Worm (Caenorhabditis elegans) whole organism, young adult: ENCODE results near the gene Y39F10A.1.

Experiments used
- B0035.1 ChIP-seq: sonication (generic microtip); optimal IDR thresholded peaks from 2 replicates; lab custom pipeline; 2016; ENCODE audit warnings: missing genetic modification characterization, mild to moderate bottlenecking, missing compliant biosample characterization, missing genotype, missing genetic modification reagents
- B0261.1 ChIP-seq: sonication (generic microtip); optimal IDR thresholded peaks from 2 replicates; lab custom pipeline; 2016; ENCODE audit warnings: mild to moderate bottlenecking, missing genetic modification characterization, moderate library complexity, missing compliant biosample characterization
- C06A6.2 ChIP-seq: fragments of 200-800 bp; sonication (Bioruptor generic); conservative IDR thresholded peaks from 2 replicates; pipeline ENCODE4 v1.3.6; 2022; ENCODE audit warnings: missing genetic modification characterization, missing compliant biosample characterization
- C17E4.6 ChIP-seq: fragments of 200-800 bp; sonication (Bioruptor generic); IDR thresholded peaks from 2 replicates; pipeline ENCODE4 v1.3.6; 2022; ENCODE audit warnings: missing genetic modification reagents, missing genetic modification characterization, missing compliant biosample characterization
- F10E7.11 ChIP-seq: sonication (generic microtip); optimal IDR thresholded peaks from 2 replicates; lab custom pipeline; 2017; ENCODE audit warnings: mild to moderate bottlenecking, missing genetic modification characterization, moderate library complexity, missing compliant biosample characterization
- K11D2.4 ChIP-seq: fragments of 200-800 bp; sonication (Bioruptor generic); IDR thresholded peaks from 2 replicates; pipeline ENCODE4 v1.3.6; 2022; ENCODE audit warnings: missing genetic modification reagents, missing genetic modification characterization, missing compliant biosample characterization
- Y56A3A.18 ChIP-seq: fragments of 200-800 bp; sonication (Bioruptor generic); IDR thresholded peaks from 2 replicates; pipeline ENCODE4 v1.3.6; 2022; ENCODE audit warnings: missing genetic modification reagents, missing genetic modification characterization, missing compliant biosample characterization
- Y67H2A.10 ChIP-seq: fragments of 200-800 bp; sonication (Bioruptor generic); conservative IDR thresholded peaks from 2 replicates; pipeline ENCODE4 v1.3.6; 2022; ENCODE audit warnings: missing genetic modification reagents, missing genetic modification characterization, missing compliant biosample characterization
- Y79H2A.3 ChIP-seq: fragments of 200-800 bp; sonication (Bioruptor generic); conservative IDR thresholded peaks from 2 replicates; pipeline ENCODE4 v1.3.6; 2022; ENCODE audit warnings: missing genetic modification reagents, missing genetic modification characterization, missing compliant biosample characterization
- aptf-2 ChIP-seq: fragments of 200-800 bp; sonication (Bioruptor generic); conservative IDR thresholded peaks from 2 replicates; pipeline ENCODE4 v1.3.6; 2022; ENCODE audit warnings: missing genetic modification reagents, missing genetic modification characterization, missing compliant biosample characterization
- attf-5 ChIP-seq: fragments of 200-800 bp; sonication (Bioruptor generic); optimal IDR thresholded peaks from 2 replicates; lab custom pipeline; 2018; ENCODE audit warnings: mild to moderate bottlenecking, missing genetic modification characterization, missing compliant biosample characterization
- bed-1 ChIP-seq: fragments of 200-800 bp; sonication (Bioruptor generic); IDR thresholded peaks from 2 replicates; pipeline ENCODE4 v1.3.6; 2022; ENCODE audit warnings: missing genetic modification reagents, missing genetic modification characterization, missing compliant biosample characterization
- cebp-1 ChIP-seq, 2 experiments: fragments of 200-800 bp in 1 of 2; sonication (Bioruptor generic) in 1 of 2; sonication (generic microtip) in 1 of 2; IDR thresholded peaks in 1 of 2; optimal IDR thresholded peaks in 1 of 2; 2 replicates each; pipeline versions ENCODE4 v1.3.6 to Lab custom; 2017 to 2022; ENCODE audit warnings: missing compliant biosample characterization in 2 of 2, missing genetic modification characterization in 2 of 2, mild to moderate bottlenecking in 1 of 2, missing genetic modification reagents in 1 of 2, moderate library complexity in 1 of 2
- die-1 ChIP-seq: sonication (generic microtip); optimal IDR thresholded peaks from 2 replicates; lab custom pipeline; 2016; ENCODE audit warnings: missing genotype, mild to moderate bottlenecking, missing genetic modification characterization, missing compliant biosample characterization
- efl-1 ChIP-seq: fragments of 150-350 bp; optimal IDR thresholded peaks from 2 replicates; lab custom pipeline; 2014; ENCODE audit warnings: missing biosample characterization, missing genetic modification reagents, missing genetic modification characterization
- egl-18 ChIP-seq: fragments of 200-800 bp; sonication (Bioruptor generic); IDR thresholded peaks from 2 replicates; pipeline ENCODE4 v1.3.6; 2022; ENCODE audit warnings: missing genetic modification reagents, missing genetic modification characterization, missing compliant biosample characterization
- egrh-3 ChIP-seq: fragments of 200-800 bp; sonication (Bioruptor generic); IDR thresholded peaks from 2 replicates; pipeline ENCODE4 v1.3.6; 2022; ENCODE audit warnings: missing genetic modification reagents, missing genetic modification characterization, missing compliant biosample characterization
- ekl-4 ChIP-seq: fragments of 200-800 bp; sonication (Bioruptor generic); IDR thresholded peaks from 2 replicates; pipeline ENCODE4 v1.3.6; 2022; ENCODE audit warnings: missing genetic modification reagents, missing genetic modification characterization, missing compliant biosample characterization
- gei-17 ChIP-seq: fragments of 200-800 bp; sonication (Bioruptor generic); optimal IDR thresholded peaks from 2 replicates; lab custom pipeline; 2018; ENCODE audit warnings: mild to moderate bottlenecking, missing genetic modification characterization, missing compliant biosample characterization
- hlh-26 ChIP-seq: fragments of 200-800 bp; sonication (Bioruptor generic); conservative IDR thresholded peaks from 2 replicates; pipeline ENCODE4 v1.3.6; 2022; ENCODE audit warnings: missing genetic modification reagents, missing genetic modification characterization, missing compliant biosample characterization
- hmg-20 ChIP-seq: fragments of 200-800 bp; sonication (Bioruptor generic); IDR thresholded peaks from 2 replicates; pipeline ENCODE4 v1.3.6; 2022; ENCODE audit warnings: missing genetic modification reagents, missing genetic modification characterization, missing compliant biosample characterization
- hrde-1 ChIP-seq: sonication (generic microtip); optimal IDR thresholded peaks from 2 replicates; lab custom pipeline; 2016; ENCODE audit warnings: missing genetic modification characterization, mild to moderate bottlenecking, missing compliant biosample characterization, moderate library complexity, missing genotype, missing genetic modification reagents, borderline replicate concordance
- let-607 ChIP-seq, 2 experiments: fragments of 200-800 bp in 1 of 2; sonication (Bioruptor generic) in 1 of 2; sonication (generic microtip) in 1 of 2; optimal IDR thresholded peaks; 2 replicates each; lab custom pipeline; 2016 to 2018; ENCODE audit warnings: mild to moderate bottlenecking in 2 of 2, missing compliant biosample characterization in 2 of 2, missing genetic modification characterization in 2 of 2, moderate library complexity in 2 of 2, missing genotype in 1 of 2
- lin-26 ChIP-seq: fragments of 200-800 bp; sonication (Bioruptor generic); IDR thresholded peaks from 2 replicates; pipeline ENCODE4 v1.3.6; 2022; ENCODE audit warnings: missing genetic modification reagents, missing genetic modification characterization, missing compliant biosample characterization
- lin-40 ChIP-seq: sonication (generic microtip); optimal IDR thresholded peaks from 2 replicates; lab custom pipeline; 2016; ENCODE audit warnings: missing genetic modification characterization, mild to moderate bottlenecking, missing compliant biosample characterization, missing genotype, missing genetic modification reagents
- lir-1 ChIP-seq: fragments of 200-800 bp; sonication (Bioruptor generic); conservative IDR thresholded peaks from 2 replicates; pipeline ENCODE4 v1.3.6; 2022; ENCODE audit warnings: missing genetic modification reagents, missing genetic modification characterization, missing compliant biosample characterization
- lsy-27 ChIP-seq: sonication (generic microtip); optimal IDR thresholded peaks from 2 replicates; lab custom pipeline; 2017; ENCODE audit warnings: missing genetic modification characterization, mild to moderate bottlenecking, missing compliant biosample characterization, antibody characterized with exemption, missing genotype, borderline replicate concordance; ENCODE audit not compliant: insufficient read depth
- madf-6 ChIP-seq: fragments of 200-800 bp; sonication (Bioruptor generic); IDR thresholded peaks from 2 replicates; pipeline ENCODE4 v1.3.6; 2022; ENCODE audit warnings: missing genetic modification reagents, missing genetic modification characterization, missing compliant biosample characterization
- nfya-2 ChIP-seq: fragments of 200-800 bp; sonication (Bioruptor generic); IDR thresholded peaks from 2 replicates; pipeline ENCODE4 v1.3.6; 2022; ENCODE audit warnings: missing genetic modification reagents, missing genetic modification characterization, missing compliant biosample characterization
- nhr-80 ChIP-seq: sonication (generic microtip); optimal IDR thresholded peaks from 2 replicates; lab custom pipeline; 2016; ENCODE audit warnings: missing genetic modification characterization, missing compliant biosample characterization
- rec-8 ChIP-seq, 2 experiments: sonication (generic microtip); optimal IDR thresholded peaks; 2 replicates each; lab custom pipeline; 2016; ENCODE audit warnings: mild to moderate bottlenecking in 2 of 2, missing genetic modification characterization in 2 of 2, missing genetic modification reagents in 2 of 2, missing genotype in 2 of 2, missing biosample characterization in 1 of 2, missing compliant biosample characterization in 1 of 2, moderate library complexity in 1 of 2
- repo-1 ChIP-seq: sonication (generic microtip); optimal IDR thresholded peaks from 2 replicates; lab custom pipeline; 2017; ENCODE audit warnings: mild to moderate bottlenecking, missing genetic modification characterization, missing compliant biosample characterization
- rpc-1 ChIP-seq, 2 experiments: fragments of 150-350 bp in 1 of 2; sonication (generic microtip) in 1 of 2; optimal IDR thresholded peaks; 2 replicates each; lab custom pipeline; 2014 to 2018; ENCODE audit warnings: missing biosample characterization in 1 of 2, missing genetic modification characterization in 1 of 2, missing genetic modification reagents in 1 of 2, missing genotype in 1 of 2
- sdz-38 ChIP-seq: sonication (generic microtip); optimal IDR thresholded peaks from 2 replicates; lab custom pipeline; 2016; ENCODE audit warnings: missing genotype, missing genetic modification characterization, missing compliant biosample characterization
- sea-2 ChIP-seq: fragments of 200-800 bp; sonication (Bioruptor generic); IDR thresholded peaks from 2 replicates; pipeline ENCODE4 v1.3.6; 2022; ENCODE audit warnings: missing genetic modification characterization, missing compliant biosample characterization
- somi-1 ChIP-seq: fragments of 200-800 bp; sonication (Bioruptor generic); optimal IDR thresholded peaks from 2 replicates; lab custom pipeline; 2018; ENCODE audit warnings: mild to moderate bottlenecking, missing genetic modification characterization, missing compliant biosample characterization
- sptf-2 ChIP-seq: fragments of 200-800 bp; sonication (Bioruptor generic); optimal IDR thresholded peaks from 2 replicates; lab custom pipeline; 2018; ENCODE audit warnings: mild to moderate bottlenecking, missing genetic modification characterization, missing compliant biosample characterization
- tbx-9 ChIP-seq: sonication (generic microtip); optimal IDR thresholded peaks from 2 replicates; lab custom pipeline; 2016; ENCODE audit warnings: borderline replicate concordance, missing genetic modification characterization, inconsistent platforms, missing compliant biosample characterization
- xnd-1 ChIP-seq: sonication (generic microtip); optimal IDR thresholded peaks from 2 replicates; lab custom pipeline; 2016; ENCODE audit warnings: missing genotype, missing genetic modification reagents, missing genetic modification characterization, missing compliant biosample characterization
- ztf-18 ChIP-seq: sonication (generic microtip); optimal IDR thresholded peaks from 2 replicates; lab custom pipeline; 2016; ENCODE audit warnings: missing genotype, mild to moderate bottlenecking, missing genetic modification characterization, missing compliant biosample characterization

Y39F10A.1 gene

DNA sequence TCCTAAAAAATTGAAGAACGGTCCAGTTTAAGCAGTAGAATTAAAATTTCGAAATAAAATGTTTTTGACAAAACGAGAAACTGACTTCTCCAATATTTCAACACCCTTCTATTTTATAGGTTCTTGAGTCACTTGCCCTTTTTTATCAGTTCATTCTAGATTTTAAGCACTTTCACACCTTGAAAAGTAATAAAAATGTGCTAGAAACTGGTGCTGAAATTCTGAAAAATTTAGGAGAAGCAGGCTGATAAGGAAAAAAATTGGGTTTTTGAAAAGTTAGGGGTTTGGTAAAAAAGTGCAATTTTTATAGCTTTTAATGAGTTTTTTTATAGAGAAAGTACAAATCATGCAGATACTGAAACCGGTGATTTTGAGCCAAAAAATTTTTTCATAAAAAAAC is 14.9 kb upstream of the Y39F10A.1 start:
- TF ChIP-seq cebp-1 (GFP tag; IDR thresholded peaks at IDR 0.05; lab: Robert Waterston, UW) (no peak), cebp-1 (tag; optimal IDR thresholded peaks at IDR 0.05; lab: Kevin White, UChicago) (peak; percentile 30), sea-2 (GFP tag; lab: Robert Waterston, UW) (no peak), aptf-2 (GFP tag; lab: Robert Waterston, UW) (no peak), nhr-80 (peak; percentile 10), attf-5 (GFP tag; lab: Kevin White, UChicago) (no peak)
- TF ChIP-seq, all 124 proteins: peak for 2

DNA sequence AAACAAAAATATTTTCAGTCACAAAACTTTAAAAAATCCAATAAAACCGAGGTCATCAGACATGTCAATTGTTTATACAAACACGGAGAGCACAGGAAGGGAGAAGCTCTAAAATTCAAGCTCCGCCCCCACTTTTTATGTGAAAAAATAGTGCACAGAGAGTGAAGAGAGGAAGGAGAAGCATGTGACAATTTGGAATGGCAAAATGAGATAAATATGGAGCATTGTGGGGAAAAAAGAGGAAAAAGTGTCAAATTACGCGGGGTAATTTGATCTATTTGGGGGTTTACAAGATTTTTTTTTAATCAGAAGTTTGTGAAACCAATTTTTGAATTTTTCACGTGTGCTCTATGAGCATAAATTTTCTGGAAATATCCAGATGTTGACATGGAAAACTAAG is 12.2 kb upstream of the Y39F10A.1 start:
- no peak for TF ChIP-seq Y79H2A.3 (GFP tag; lab: Robert Waterston, UW)
- no peak for TF ChIP-seq efl-1 (GFP tag; lab: Kevin White, UChicago)
- no peak for TF ChIP-seq egrh-3 (GFP tag; lab: Robert Waterston, UW)
- TF ChIP-seq lin-40 = no peak
- TF ChIP-seq C06A6.2 (GFP tag; lab: Robert Waterston, UW) = no peak
- TF ChIP-seq ekl-4 = no peak
- TF ChIP-seq lsy-27 (tag; lab: Kevin White, UChicago) = no peak
- TF ChIP-seq nfya-2 (GFP tag; lab: Robert Waterston, UW) = no peak
- no peak for TF ChIP-seq ztf-18 (tag; lab: Kevin White, UChicago)
- TF ChIP-seq somi-1 = no peak
- TF ChIP-seq C17E4.6 (GFP tag; lab: Robert Waterston, UW) = no peak
- TF ChIP-seq egl-18 (GFP tag; lab: Robert Waterston, UW) = no peak
- TF ChIP-seq sptf-2 (GFP tag; lab: Kevin White, UChicago) = no peak
- TF ChIP-seq let-607 (tag; optimal IDR thresholded peaks at IDR 0.05; lab: Kevin White, UChicago) = no peak
- TF ChIP-seq gei-17 = no peak
- no peak for TF ChIP-seq cebp-1 (GFP tag; IDR thresholded peaks at IDR 0.05; lab: Robert Waterston, UW)
- TF ChIP-seq cebp-1 (tag; optimal IDR thresholded peaks at IDR 0.05; lab: Kevin White, UChicago) = no peak

DNA sequence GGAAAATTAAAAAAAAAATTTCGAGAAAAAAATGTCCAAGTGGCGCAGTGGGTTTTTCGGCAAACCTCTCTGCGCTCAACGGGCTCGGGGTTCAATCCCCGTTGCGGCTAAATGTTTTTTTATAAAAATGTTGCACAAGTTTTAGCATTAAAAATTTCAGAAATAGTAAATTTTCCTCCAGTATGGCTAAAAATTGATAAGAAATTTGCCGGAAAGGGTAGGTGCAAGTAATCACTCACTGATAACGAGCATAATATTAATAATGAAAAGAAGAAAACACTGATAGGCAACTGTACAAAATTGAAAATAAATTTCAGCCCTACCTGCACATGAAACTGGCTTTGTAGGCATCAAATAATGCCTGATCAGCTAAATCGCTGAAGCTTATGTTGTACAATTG is 10.7 kb upstream of the Y39F10A.1 start:
- TF ChIP-seq tbx-9 (tag; lab: Kevin White, UChicago) (no peak), repo-1 (tag; lab: Kevin White, UChicago) (no peak), hmg-20 (GFP tag; lab: Robert Waterston, UW) (no peak), hrde-1 (tag; lab: Kevin White, UChicago) (no peak), nhr-80 (no peak), B0035.1 (tag; lab: Kevin White, UChicago) (no peak), Y56A3A.18 (GFP tag; lab: Robert Waterston, UW) (no peak), sdz-38 (tag; lab: Kevin White, UChicago) (no peak), K11D2.4 (GFP tag; lab: Robert Waterston, UW) (no peak), Y67H2A.10 (GFP tag; lab: Robert Waterston, UW) (no peak), lir-1 (GFP tag; lab: Robert Waterston, UW) (no peak)
- TF ChIP-seq, all 124 proteins: peak for 0

DNA sequence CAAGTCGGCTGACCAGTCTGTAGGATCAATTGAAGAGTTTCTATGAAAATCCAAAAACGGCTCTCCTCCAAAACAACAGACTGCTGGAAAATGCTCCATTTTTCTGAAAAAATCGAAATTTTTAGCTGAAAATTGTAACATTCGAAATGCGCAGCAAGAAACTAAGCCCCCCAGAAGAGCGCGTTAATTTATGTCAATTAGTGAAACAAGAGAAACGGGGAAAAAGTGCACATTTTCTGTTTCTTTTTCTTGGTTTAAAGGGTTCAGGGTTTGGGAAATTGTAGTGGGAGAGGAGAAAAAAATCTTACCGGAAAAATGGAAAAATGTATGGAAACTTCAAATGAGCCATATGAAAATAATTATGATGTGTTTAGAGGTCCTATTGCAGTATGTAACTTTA is 9.9 kb upstream of the Y39F10A.1 start, which contains the start of gene C08G5.7:
C08G5.7 (minus strand) TSS at position 101 of the 400 bp plus-strand sequence.
- no peak for TF ChIP-seq madf-6 (GFP tag; lab: Robert Waterston, UW)

DNA sequence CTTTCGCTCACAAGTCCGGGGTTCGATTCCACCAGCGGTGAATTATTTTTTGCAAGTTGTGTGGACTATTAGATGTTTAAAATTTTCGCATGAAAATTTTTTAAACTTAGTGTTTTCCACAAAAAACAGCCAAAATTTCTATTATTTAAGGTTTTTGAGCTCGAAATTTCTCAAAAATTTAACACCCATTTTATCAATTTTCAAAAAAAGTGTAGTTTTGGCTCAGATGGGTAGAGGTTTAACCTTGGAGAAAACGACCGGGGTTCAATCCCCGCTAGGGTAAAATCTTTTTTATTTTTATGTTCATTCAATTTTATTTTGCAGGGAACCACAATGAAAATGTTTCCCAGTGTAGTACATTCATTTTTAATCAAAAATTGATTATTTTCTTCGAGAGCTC is 5.9 kb upstream of the Y39F10A.1 start:
- TF ChIP-seq hlh-26 (GFP tag; lab: Robert Waterston, UW) (no peak), lin-26 (GFP tag; lab: Robert Waterston, UW) (peak; percentile 8; the same call in 1 of the 2 replicates), somi-1 (no peak), B0261.1 (tag; lab: Kevin White, UChicago) (peak; percentile 54), rec-8 (tag; optimal IDR thresholded peaks at IDR 0.05; lab: Kevin White, UChicago) (peak in 1 of 2 experiments; percentile 39), ztf-18 (tag; lab: Kevin White, UChicago) (peak; percentile 32), attf-5 (GFP tag; lab: Kevin White, UChicago) (no peak), gei-17 (no peak), die-1 (peak; percentile 44), xnd-1 (tag; lab: Kevin White, UChicago) (no peak), rpc-1 (optimal IDR thresholded peaks at IDR 0.05; lab: Kevin White, UChicago) (peak; percentile 41), rpc-1 (tag; optimal IDR thresholded peaks at IDR 0.05; lab: Kevin White, UChicago) (peak; percentile 74), bed-1 (GFP tag; lab: Robert Waterston, UW) (no peak), F10E7.11 (tag; lab: Kevin White, UChicago) (no peak)
